Worm (Caenorhabditis elegans) whole organism, late embryonic: Measurements from ENCODE around the gene C15F1.5.

Experiments
- C08G9.2 ChIP-seq: sonication (generic microtip); optimal IDR thresholded peaks from 2 replicates; lab custom pipeline; 2016; ENCODE audit warnings: mild to moderate bottlenecking, missing genetic modification characterization, moderate library complexity, missing compliant biosample characterization
- F13H6.1 ChIP-seq: sonication (generic microtip); optimal IDR thresholded peaks from 2 replicates; lab custom pipeline; 2016; ENCODE audit warnings: missing genetic modification characterization, missing compliant biosample characterization
- K09A11.1 ChIP-seq: sonication (generic microtip); optimal IDR thresholded peaks from 2 replicates; lab custom pipeline; 2017; ENCODE audit warnings: antibody characterized with exemption, mild to moderate bottlenecking, missing genetic modification characterization, missing compliant biosample characterization; ENCODE audit not compliant: insufficient read depth
- T23F11.4 ChIP-seq: fragments of 200-800 bp; sonication (Bioruptor generic); optimal IDR thresholded peaks from 2 replicates; lab custom pipeline; 2018; ENCODE audit warnings: mild to moderate bottlenecking, missing genetic modification characterization, missing compliant biosample characterization
- Y22D7AL.16 ChIP-seq: sonication (generic microtip); optimal IDR thresholded peaks from 2 replicates; lab custom pipeline; 2016; ENCODE audit warnings: missing genetic modification characterization, missing compliant biosample characterization
- ama-1 ChIP-seq: fragments of 150-350 bp; optimal IDR thresholded peaks from 2 replicates; lab custom pipeline; 2014
- ceh-14 ChIP-seq: sonication (generic microtip); optimal IDR thresholded peaks from 2 replicates; lab custom pipeline; 2016; ENCODE audit warnings: missing genotype, missing genetic modification characterization, missing compliant biosample characterization
- ceh-18 ChIP-seq: sonication (generic microtip); optimal IDR thresholded peaks from 2 replicates; lab custom pipeline; 2016; ENCODE audit warnings: missing genetic modification characterization, missing compliant biosample characterization
- ceh-19 ChIP-seq: fragments of 200-800 bp; sonication (Bioruptor generic); optimal IDR thresholded peaks from 2 replicates; lab custom pipeline; 2018; ENCODE audit warnings: mild to moderate bottlenecking, missing genetic modification characterization, missing compliant biosample characterization
- ceh-30 ChIP-seq: fragments of 150-350 bp; optimal IDR thresholded peaks from 2 replicates; lab custom pipeline; 2014; ENCODE audit warnings: missing biosample characterization, missing genetic modification characterization
- ceh-31 ChIP-seq: sonication (generic microtip); optimal IDR thresholded peaks from 2 replicates; lab custom pipeline; 2016; ENCODE audit warnings: missing genetic modification characterization, missing compliant biosample characterization
- ceh-34 ChIP-seq: sonication (generic microtip); optimal IDR thresholded peaks from 2 replicates; lab custom pipeline; 2016; ENCODE audit warnings: mild to moderate bottlenecking, missing genetic modification characterization, missing compliant biosample characterization
- ceh-6 ChIP-seq: fragments of 200-800 bp; sonication (Bioruptor generic); optimal IDR thresholded peaks from 2 replicates; lab custom pipeline; 2018; ENCODE audit warnings: mild to moderate bottlenecking, missing genetic modification characterization, missing compliant biosample characterization
- ceh-9 ChIP-seq: sonication (generic microtip); optimal IDR thresholded peaks from 2 replicates; lab custom pipeline; 2016; ENCODE audit warnings: mild to moderate bottlenecking, missing genetic modification characterization, inconsistent platforms, missing compliant biosample characterization
- che-1 ChIP-seq: sonication (generic microtip); optimal IDR thresholded peaks from 2 replicates; lab custom pipeline; 2016; ENCODE audit warnings: mild to moderate bottlenecking, missing genetic modification characterization, missing compliant biosample characterization
- dve-1 ChIP-seq: sonication (generic microtip); optimal IDR thresholded peaks from 2 replicates; lab custom pipeline; 2017; ENCODE audit warnings: antibody characterized with exemption, mild to moderate bottlenecking, missing genetic modification characterization, missing compliant biosample characterization
- elt-2 ChIP-seq: sonication (generic microtip); optimal IDR thresholded peaks from 2 replicates; lab custom pipeline; 2016; ENCODE audit warnings: missing genetic modification reagents, missing genetic modification characterization, missing compliant biosample characterization
- elt-4 ChIP-seq: sonication (generic microtip); optimal IDR thresholded peaks from 2 replicates; lab custom pipeline; 2016; ENCODE audit warnings: missing genetic modification characterization, missing compliant biosample characterization
- eyg-1 ChIP-seq: sonication (generic microtip); optimal IDR thresholded peaks from 2 replicates; lab custom pipeline; 2016; ENCODE audit warnings: missing genotype, missing genetic modification characterization, missing compliant biosample characterization
- gmeb-2 ChIP-seq: sonication (generic microtip); optimal IDR thresholded peaks from 2 replicates; lab custom pipeline; 2016; ENCODE audit warnings: missing genetic modification characterization, inconsistent platforms, missing compliant biosample characterization
- hlh-13 ChIP-seq: fragments of 200-800 bp; sonication (Bioruptor generic); optimal IDR thresholded peaks from 2 replicates; lab custom pipeline; 2018; ENCODE audit warnings: mild to moderate bottlenecking, missing genetic modification characterization, missing compliant biosample characterization
- hlh-30 ChIP-seq: sonication (generic microtip); optimal IDR thresholded peaks from 2 replicates; lab custom pipeline; 2017; ENCODE audit warnings: antibody characterized with exemption, missing genetic modification characterization, missing compliant biosample characterization; ENCODE audit not compliant: insufficient read depth
- hlh-6 ChIP-seq: sonication (generic microtip); optimal IDR thresholded peaks from 2 replicates; lab custom pipeline; 2016; ENCODE audit warnings: missing genotype, missing genetic modification characterization, missing compliant biosample characterization
- lim-6 ChIP-seq: sonication (generic microtip); optimal IDR thresholded peaks from 2 replicates; lab custom pipeline; 2016; ENCODE audit warnings: missing genetic modification characterization, missing compliant biosample characterization
- lin-11 ChIP-seq: fragments of 200-800 bp; sonication (Bioruptor generic); optimal IDR thresholded peaks from 2 replicates; lab custom pipeline; 2018; ENCODE audit warnings: mild to moderate bottlenecking, missing genetic modification characterization, missing compliant biosample characterization
- mec-3 ChIP-seq: sonication (generic microtip); optimal IDR thresholded peaks from 2 replicates; lab custom pipeline; 2016; ENCODE audit warnings: borderline replicate concordance, missing genetic modification characterization, missing compliant biosample characterization
- nhr-11 ChIP-seq: fragments of 150-350 bp; optimal IDR thresholded peaks from 2 replicates; lab custom pipeline; 2014; ENCODE audit warnings: missing biosample characterization, missing genetic modification characterization
- nhr-232 ChIP-seq: sonication (generic microtip); optimal IDR thresholded peaks from 2 replicates; lab custom pipeline; 2016; ENCODE audit warnings: missing genetic modification characterization, missing compliant biosample characterization
- npax-4 ChIP-seq: sonication (generic microtip); optimal IDR thresholded peaks from 2 replicates; lab custom pipeline; 2016; ENCODE audit warnings: missing genetic modification characterization, missing compliant biosample characterization
- odd-2 ChIP-seq: sonication (generic microtip); optimal IDR thresholded peaks from 2 replicates; lab custom pipeline; 2017; ENCODE audit warnings: antibody characterized with exemption, mild to moderate bottlenecking, missing genetic modification characterization, missing compliant biosample characterization
- pag-3 ChIP-seq: sonication (generic microtip); optimal IDR thresholded peaks from 2 replicates; lab custom pipeline; 2016; ENCODE audit warnings: missing compliant biosample characterization, missing genetic modification characterization, borderline replicate concordance
- pha-4 ChIP-seq: fragments of 150-350 bp; optimal IDR thresholded peaks from 2 replicates; lab custom pipeline; 2018; ENCODE audit warnings: missing biosample characterization, missing genetic modification reagents, missing genetic modification characterization
- pros-1 ChIP-seq: fragments of 150-350 bp; optimal IDR thresholded peaks from 2 replicates; lab custom pipeline; 2014; ENCODE audit warnings: missing biosample characterization, missing genetic modification reagents, missing genetic modification characterization
- sdc-2 ChIP-seq: sonication (generic microtip); optimal IDR thresholded peaks from 2 replicates; lab custom pipeline; 2016; ENCODE audit warnings: missing genotype, missing genetic modification characterization, missing compliant biosample characterization
- sox-4 ChIP-seq: sonication (generic microtip); optimal IDR thresholded peaks from 2 replicates; lab custom pipeline; 2017; ENCODE audit warnings: mild to moderate bottlenecking, missing genetic modification characterization, inconsistent platforms, missing compliant biosample characterization
- syd-9 ChIP-seq: sonication (generic microtip); optimal IDR thresholded peaks from 2 replicates; lab custom pipeline; 2016; ENCODE audit warnings: mild to moderate bottlenecking, missing genetic modification characterization, moderate library complexity, missing compliant biosample characterization
- tbx-2 ChIP-seq: sonication (generic microtip); optimal IDR thresholded peaks from 2 replicates; lab custom pipeline; 2016; ENCODE audit warnings: missing genetic modification characterization, missing compliant biosample characterization
- ttx-3 ChIP-seq: sonication (generic microtip); optimal IDR thresholded peaks from 2 replicates; lab custom pipeline; 2016; ENCODE audit warnings: missing genetic modification reagents, missing genetic modification characterization, missing compliant biosample characterization
- unc-42 ChIP-seq: sonication (generic microtip); optimal IDR thresholded peaks from 2 replicates; lab custom pipeline; 2016; ENCODE audit warnings: missing genotype, missing genetic modification characterization, missing compliant biosample characterization
- unc-55 ChIP-seq: sonication (generic microtip); optimal IDR thresholded peaks from 2 replicates; lab custom pipeline; 2017; ENCODE audit warnings: missing biosample characterization, missing genetic modification reagents, missing genetic modification characterization
- ztf-16 ChIP-seq: sonication (generic microtip); optimal IDR thresholded peaks from 2 replicates; lab custom pipeline; 2017; ENCODE audit warnings: missing genetic modification characterization, missing compliant biosample characterization

Gene C15F1.5

ce11 chrII:6928416-6928815 is 42.0 kb downstream of the C15F1.5 start, which contains the start of gene flcn-1:
Gene flcn-1 (plus strand): TSS chrII:6928763.
- TF ChIP-seq hlh-30 (tag; lab: Kevin White, UChicago) (peak; percentile 66), pag-3 (tag; lab: Kevin White, UChicago) (no peak)

ce11 chrII:6927603-6928002 is 42.8 kb downstream of the C15F1.5 start, which contains the start of gene F22D3.4:
Gene F22D3.4 (minus strand): TSS chrII:6927603.
- TF ChIP-seq nhr-11 (no peak), sdc-2 (tag; lab: Kevin White, UChicago) (no peak), ama-1 (lab: Kevin White, UChicago) (no peak), ceh-14 (no peak), nhr-232 (tag; lab: Kevin White, UChicago) (no peak), npax-4 (tag; lab: Kevin White, UChicago) (no peak), ztf-16 (no peak), sox-4 (no peak), T23F11.4 (GFP tag; lab: Kevin White, UChicago) (no peak), syd-9 (tag; lab: Kevin White, UChicago) (no peak), ceh-19 (GFP tag; lab: Kevin White, UChicago) (no peak), Y22D7AL.16 (no peak), C08G9.2 (no peak), hlh-6 (tag; lab: Kevin White, UChicago) (no peak), eyg-1 (tag; lab: Kevin White, UChicago) (no peak), elt-4 (tag; lab: Kevin White, UChicago) (no peak)

- TF ChIP-seq elt-2 (no peak), unc-55 (GFP tag; lab: Kevin White, UChicago) (no peak), ceh-6 (GFP tag; lab: Kevin White, UChicago) (no peak), che-1 (tag; lab: Kevin White, UChicago) (no peak), K09A11.1 (tag; lab: Kevin White, UChicago) (no peak), nhr-11 (no peak), ceh-9 (tag; lab: Kevin White, UChicago) (no peak), lim-6 (tag; lab: Kevin White, UChicago) (no peak), ceh-30 (tag; lab: Kevin White, UChicago) (no peak), hlh-30 (tag; lab: Kevin White, UChicago) (no peak), ama-1 (lab: Kevin White, UChicago) (no peak), ttx-3 (tag; lab: Kevin White, UChicago) (no peak), F13H6.1 (tag; lab: Kevin White, UChicago) (no peak), syd-9 (tag; lab: Kevin White, UChicago) (no peak)
Observed at ce11 chrII:6927034-6927433, 43.4 kb downstream of the C15F1.5 start.

- TF ChIP-seq syd-9 (tag; lab: Kevin White, UChicago) = peak; percentile 38
- TF ChIP-seq unc-55 (GFP tag; lab: Kevin White, UChicago) = peak; percentile 40
- TF ChIP-seq pros-1 (tag; lab: Kevin White, UChicago) = peak; percentile 1
- no peak for TF ChIP-seq dve-1
- peak; percentile 55 for TF ChIP-seq ceh-18 (tag; lab: Kevin White, UChicago)
- TF ChIP-seq ttx-3 (tag; lab: Kevin White, UChicago) = no peak
- TF ChIP-seq ceh-31 (tag; lab: Kevin White, UChicago) = peak; percentile 53
- TF ChIP-seq unc-42 (tag; lab: Kevin White, UChicago) = peak; percentile 16
- TF ChIP-seq odd-2 (tag; lab: Kevin White, UChicago) = no peak
- peak; percentile 10 for TF ChIP-seq tbx-2 (tag; lab: Kevin White, UChicago)
- TF ChIP-seq lim-6 (tag; lab: Kevin White, UChicago) = no peak
- TF ChIP-seq che-1 (tag; lab: Kevin White, UChicago) = no peak
- TF ChIP-seq ceh-19 (GFP tag; lab: Kevin White, UChicago) = peak; percentile 19
- TF ChIP-seq mec-3 (tag; lab: Kevin White, UChicago) = no peak
- TF ChIP-seq nhr-11 = no peak
- no peak for TF ChIP-seq hlh-13 (GFP tag; lab: Kevin White, UChicago)
- peak; percentile 30 for TF ChIP-seq ceh-34 (tag; lab: Kevin White, UChicago)
- TF ChIP-seq C08G9.2 = no peak
- no peak for TF ChIP-seq ceh-30 (tag; lab: Kevin White, UChicago)
- TF ChIP-seq pha-4 (tag; lab: Kevin White, UChicago) = no peak
- no peak for TF ChIP-seq gmeb-2 (tag; lab: Kevin White, UChicago)
- TF ChIP-seq lin-11 (tag; lab: Kevin White, UChicago) = no peak
- TF ChIP-seq sdc-2 (tag; lab: Kevin White, UChicago) = no peak
- no peak for TF ChIP-seq ztf-16
Observed at ce11 chrII:6926488-6926887, 43.9 kb downstream of the C15F1.5 start.
